Fruit fly (Drosophila melanogaster) whole organism, wandering third instar larva: Measurements from ENCODE around the gene CG31278.

Experiments
- Abd-B ChIP-seq: fragments of >200 bp; optimal IDR thresholded peaks from 2 replicates; lab custom pipeline; 2017; ENCODE audit warnings: missing biosample characterization, missing genetic modification characterization
- CG32264 ChIP-seq: fragments of 200-800 bp; sonication (Bioruptor generic); optimal IDR thresholded peaks from 2 replicates; lab custom pipeline; 2016; ENCODE audit warnings: missing biosample characterization, missing genetic modification characterization
- CG9705 ChIP-seq: fragments of 200-800 bp; sonication (Bioruptor generic); optimal IDR thresholded peaks from 2 replicates; lab custom pipeline; 2018; ENCODE audit warnings: missing biosample characterization, mild to moderate bottlenecking, missing genetic modification characterization
- Dfd ChIP-seq: fragments of >200 bp; optimal IDR thresholded peaks from 2 replicates; lab custom pipeline; 2017; ENCODE audit warnings: missing biosample characterization, missing genetic modification characterization
- GATAd ChIP-seq: sonication (Bioruptor generic); optimal IDR thresholded peaks from 2 replicates; lab custom pipeline; 2016; ENCODE audit warnings: missing biosample characterization, missing genetic modification characterization
- HLH106 ChIP-seq: fragments of 200-800 bp; optimal IDR thresholded peaks from 3 replicates; lab custom pipeline; 2019; ENCODE audit warnings: missing biosample characterization, mild to moderate bottlenecking, missing genetic modification characterization, moderate library complexity
- Hnf4 ChIP-seq: fragments of 200-800 bp; sonication (Bioruptor generic); optimal IDR thresholded peaks from 2 replicates; lab custom pipeline; 2016; ENCODE audit warnings: missing biosample characterization, mild to moderate bottlenecking, missing genetic modification characterization
- Hr83 ChIP-seq: fragments of 200-300 bp; sonication (Bioruptor generic); optimal IDR thresholded peaks from 2 replicates; lab custom pipeline; 2016; ENCODE audit warnings: missing biosample characterization, mild to moderate bottlenecking, missing genetic modification characterization, moderate library complexity; ENCODE audit not compliant: poor library complexity, severe bottlenecking
- Jra ChIP-seq: sonication (Bioruptor generic); optimal IDR thresholded peaks from 2 replicates; lab custom pipeline; 2016; ENCODE audit warnings: missing biosample characterization, missing genetic modification characterization
- Mio ChIP-seq: sonication (Bioruptor generic); optimal IDR thresholded peaks from 2 replicates; lab custom pipeline; 2016; ENCODE audit warnings: missing biosample characterization, missing genetic modification characterization
- Myc ChIP-seq: fragments of >200 bp; optimal IDR thresholded peaks from 2 replicates; lab custom pipeline; 2017
- N ChIP-seq: fragments of >200 bp; optimal IDR thresholded peaks from 2 replicates; lab custom pipeline; 2018; ENCODE audit warnings: missing biosample characterization, missing external identifiers, missing genetic modification characterization
- OdsH ChIP-seq: fragments of 200-800 bp; sonication (Bioruptor generic); optimal IDR thresholded peaks from 2 replicates; lab custom pipeline; 2016; ENCODE audit warnings: missing biosample characterization, mild to moderate bottlenecking, missing genetic modification characterization
- Rel ChIP-seq, 2 experiments: fragments of 200-800 bp; sonication (Bioruptor generic) in 1 of 2; optimal IDR thresholded peaks; 2 replicates in 1 of 2; 3 replicates in 1 of 2; lab custom pipeline; 2016 to 2019; ENCODE audit warnings: mild to moderate bottlenecking in 2 of 2, missing biosample characterization in 2 of 2, missing genetic modification characterization in 2 of 2, moderate library complexity in 1 of 2
- Sp1 ChIP-seq: fragments of 200-800 bp; sonication (Bioruptor generic); optimal IDR thresholded peaks from 3 replicates; lab custom pipeline; 2019; ENCODE audit warnings: missing biosample characterization, mild to moderate bottlenecking, missing genetic modification characterization, moderate library complexity
- Vsx2 ChIP-seq: fragments of 200-300, 225-300 bp; sonication (Bioruptor generic); optimal IDR thresholded peaks from 2 replicates; lab custom pipeline; 2018; ENCODE audit warnings: missing biosample characterization, missing genetic modification characterization; ENCODE audit not compliant: partially characterized antibody
- br ChIP-seq: fragments of 200-800 bp; sonication (Bioruptor generic); optimal IDR thresholded peaks from 2 replicates; lab custom pipeline; 2016; ENCODE audit warnings: missing biosample characterization, missing genetic modification characterization
- dl ChIP-seq, 2 experiments: fragments of 175-275, 200-275 bp in 1 of 2; fragments of 200-275 bp in 1 of 2; sonication (Bioruptor generic); optimal IDR thresholded peaks; lab custom pipeline; 2018; ENCODE audit warnings: mild to moderate bottlenecking in 2 of 2, missing biosample characterization in 2 of 2, missing genetic modification characterization in 2 of 2, moderate library complexity in 2 of 2; ENCODE audit not compliant: partially characterized antibody in 2 of 2, insufficient read depth in 1 of 2
- dmrt93B ChIP-seq: fragments of 200-800 bp; sonication (Bioruptor generic); optimal IDR thresholded peaks from 2 replicates; lab custom pipeline; 2018; ENCODE audit warnings: missing biosample characterization, mild to moderate bottlenecking, missing genetic modification characterization
- ey ChIP-seq: fragments of 200-800 bp; sonication (Bioruptor generic); optimal IDR thresholded peaks from 2 replicates; lab custom pipeline; 2016; ENCODE audit warnings: missing biosample characterization, missing genetic modification characterization
- foxo ChIP-seq, 2 experiments: fragments of 200-800 bp; sonication (Bioruptor generic); optimal IDR thresholded peaks; 2 replicates in 1 of 2; 3 replicates in 1 of 2; lab custom pipeline; 2016 to 2017; ENCODE audit warnings: missing biosample characterization in 2 of 2, missing genetic modification characterization in 2 of 2
- h ChIP-seq: fragments of 200-800 bp; sonication (Bioruptor generic); optimal IDR thresholded peaks from 3 replicates; lab custom pipeline; 2016; ENCODE audit warnings: missing biosample characterization, mild to moderate bottlenecking, missing genetic modification characterization
- lola ChIP-seq: fragments of >200 bp; optimal IDR thresholded peaks from 2 replicates; lab custom pipeline; 2017; ENCODE audit warnings: missing biosample characterization, missing genetic modification characterization
- pan ChIP-seq: fragments of >200 bp; optimal IDR thresholded peaks from 2 replicates; lab custom pipeline; 2017
- psq ChIP-seq: fragments of 200-800 bp; sonication (Bioruptor generic); optimal IDR thresholded peaks from 3 replicates; lab custom pipeline; 2017; ENCODE audit warnings: missing biosample characterization, mild to moderate bottlenecking, missing genetic modification characterization, moderate library complexity
- rgr ChIP-seq: fragments of 200-800 bp; sonication (Bioruptor generic); optimal IDR thresholded peaks from 3 replicates; lab custom pipeline; 2016; ENCODE audit warnings: missing biosample characterization, mild to moderate bottlenecking, missing genetic modification characterization
- sage ChIP-seq: fragments of 200-800 bp; sonication (Bioruptor generic); optimal IDR thresholded peaks from 2 replicates; lab custom pipeline; 2016; ENCODE audit warnings: missing biosample characterization, mild to moderate bottlenecking, missing genetic modification characterization
- sv ChIP-seq: fragments of 200-800 bp; sonication (Bioruptor generic); optimal IDR thresholded peaks from 3 replicates; lab custom pipeline; 2016; ENCODE audit warnings: missing biosample characterization, missing genetic modification characterization
- usp ChIP-seq: fragments of >200 bp; optimal IDR thresholded peaks from 2 replicates; lab custom pipeline; 2017; ENCODE audit warnings: missing biosample characterization, missing genetic modification characterization
- woc ChIP-seq: sonication (Bioruptor generic); optimal IDR thresholded peaks from 2 replicates; lab custom pipeline; 2016; ENCODE audit warnings: missing biosample characterization, mild to moderate bottlenecking, missing genetic modification characterization

CG31278 gene

DNA sequence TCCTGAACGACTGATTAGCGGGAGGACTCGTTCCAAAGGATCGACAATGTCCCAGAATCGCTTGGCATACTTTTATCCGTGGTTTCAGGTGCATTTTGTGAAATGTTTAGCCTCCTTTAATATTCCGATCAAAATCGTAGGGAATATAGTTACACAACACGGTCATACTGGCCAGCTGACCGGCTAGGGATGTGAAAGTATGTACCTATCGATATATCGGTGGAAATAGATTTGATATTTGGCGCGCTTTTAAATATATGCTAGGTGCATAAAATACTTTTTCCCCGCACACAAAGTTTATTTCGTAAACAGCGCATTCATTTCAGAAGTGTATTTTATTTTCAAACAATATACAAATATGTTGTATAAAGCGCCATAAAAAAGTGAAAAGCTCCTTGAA, at the start of gene CG31278:
Gene CG31278 (minus strand): TSS at position 172 of the 400 bp plus-strand sequence.
- no peak for TF ChIP-seq Sp1 (GFP tag; lab: Kevin White, UChicago)
- no peak for TF ChIP-seq N (GFP tag; lab: Kevin White, UChicago)
- no peak for TF ChIP-seq Abd-B (GFP tag; lab: Kevin White, UChicago)
- TF ChIP-seq sage (GFP tag; lab: Kevin White, UChicago): no peak
- no peak for TF ChIP-seq Jra (GFP tag; lab: Kevin White, UChicago)
- TF ChIP-seq Myc (lab: Kevin White, UChicago): no peak
- TF ChIP-seq CG9705 (GFP tag; lab: Kevin White, UChicago): no peak
- no peak for TF ChIP-seq h (GFP tag; lab: Kevin White, UChicago)
- no peak for TF ChIP-seq pan (lab: Kevin White, UChicago)
- no peak for TF ChIP-seq Hnf4
- no peak for TF ChIP-seq Rel (GFP tag; optimal IDR thresholded peaks at IDR 0.05; lab: Kevin White, UChicago)
- TF ChIP-seq Rel (tag; optimal IDR thresholded peaks at IDR 0.05; lab: Kevin White, UChicago): no peak
- no peak for TF ChIP-seq OdsH
- no peak for TF ChIP-seq Hr83 (GFP tag; lab: Kevin White, UChicago)
- TF ChIP-seq dl (GFP tag; optimal IDR thresholded peaks at IDR 0.05; lab: Kevin White, UChicago; ENCODE audit: insufficient read depth in 1 of 2, partially characterized antibody in 2 of 2): no peak
- TF ChIP-seq Mio: no peak
- no peak for TF ChIP-seq ey (GFP tag; lab: Kevin White, UChicago)
- TF ChIP-seq Vsx2 (GFP tag; lab: Kevin White, UChicago): no peak
- TF ChIP-seq GATAd (GFP tag; lab: Kevin White, UChicago): no peak
- TF ChIP-seq usp (GFP tag; lab: Kevin White, UChicago): no peak
- no peak for TF ChIP-seq lola (GFP tag; lab: Kevin White, UChicago)

DNA sequence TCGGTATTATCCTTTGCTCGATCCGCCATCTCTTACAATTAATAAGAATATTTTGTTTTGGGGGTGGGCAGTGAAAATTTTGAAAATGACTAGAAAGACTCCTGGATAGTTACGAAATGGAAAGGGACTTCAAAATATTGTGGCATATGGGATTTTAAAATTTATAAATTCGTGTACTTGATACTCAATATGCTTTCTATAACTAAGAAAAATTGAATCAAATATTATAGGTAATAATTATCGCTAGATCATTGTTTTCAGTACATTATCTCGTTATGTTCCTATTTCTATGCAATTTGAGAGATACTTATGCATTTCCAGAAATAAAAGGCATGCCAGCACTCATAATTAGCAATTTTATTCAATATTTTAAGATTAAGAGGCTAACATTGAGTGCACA, 47.4 kb upstream of the CG31278 start, which contains the start of gene CG14691:
Gene CG14691 (minus strand): TSS at position 101 of the 400 bp plus-strand sequence.
- TF ChIP-seq woc (GFP tag; lab: Kevin White, UChicago): no peak

DNA sequence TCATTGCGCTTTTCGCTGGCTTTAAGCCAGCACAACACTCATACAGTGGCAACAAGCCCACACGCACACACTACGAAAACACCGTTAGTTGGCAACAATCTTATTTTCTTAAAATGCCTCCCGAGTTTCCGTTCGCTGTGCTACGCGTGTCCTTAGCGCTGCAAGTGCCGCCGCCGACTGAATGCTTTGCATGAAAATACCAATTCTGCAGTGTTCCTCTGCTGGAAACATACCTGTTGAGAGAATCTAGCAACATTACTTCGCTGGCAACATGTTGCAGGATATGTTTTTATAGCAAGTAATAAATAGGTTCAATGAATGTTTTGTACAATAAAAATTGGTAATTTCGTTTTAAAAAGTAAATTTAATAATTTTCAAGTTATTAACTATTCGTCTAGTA, 42.9 kb upstream of the CG31278 start, which contains the start of gene TkR86C:
Gene TkR86C (minus strand): TSS at position 168 of the 400 bp plus-strand sequence.
- TF ChIP-seq dmrt93B: no peak
- TF ChIP-seq CG32264 (GFP tag; lab: Kevin White, UChicago): no peak
- TF ChIP-seq GATAd (GFP tag; lab: Kevin White, UChicago): no peak
- no peak for TF ChIP-seq Vsx2 (GFP tag; lab: Kevin White, UChicago)
- TF ChIP-seq woc (GFP tag; lab: Kevin White, UChicago): no peak
- no peak for TF ChIP-seq HLH106 (tag; lab: Kevin White, UChicago)

DNA sequence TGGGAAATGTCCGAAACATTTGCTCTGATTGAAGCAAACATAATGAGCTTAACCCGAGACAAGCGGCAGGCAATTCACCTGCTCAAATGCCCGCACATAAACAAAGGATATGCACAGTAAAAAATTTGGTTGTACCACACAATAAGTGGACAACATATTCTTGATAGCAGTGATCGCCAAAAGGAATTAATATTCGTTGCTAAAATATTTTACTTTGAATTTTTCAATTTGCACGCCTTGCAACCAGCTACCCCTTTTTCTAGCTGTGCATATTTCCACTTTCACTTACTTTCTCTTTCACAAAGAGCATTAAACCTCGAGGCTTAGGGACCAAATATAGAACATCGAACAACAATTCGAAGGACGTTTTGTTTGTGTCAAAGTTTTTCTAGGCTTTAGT, 39.5 kb upstream of the CG31278 start:
- TF ChIP-seq CG32264 (GFP tag; lab: Kevin White, UChicago) (no peak), OdsH (no peak), Dfd (GFP tag; lab: Kevin White, UChicago) (no peak), foxo (GFP tag; optimal IDR thresholded peaks at IDR 0.05; lab: Kevin White, UChicago) (no peak), GATAd (GFP tag; lab: Kevin White, UChicago) (no peak), sv (GFP tag; lab: Kevin White, UChicago) (no peak), rgr (GFP tag; lab: Kevin White, UChicago) (no peak), Hnf4 (no peak)
- TF ChIP-seq, all 38 proteins: peak for 0

DNA sequence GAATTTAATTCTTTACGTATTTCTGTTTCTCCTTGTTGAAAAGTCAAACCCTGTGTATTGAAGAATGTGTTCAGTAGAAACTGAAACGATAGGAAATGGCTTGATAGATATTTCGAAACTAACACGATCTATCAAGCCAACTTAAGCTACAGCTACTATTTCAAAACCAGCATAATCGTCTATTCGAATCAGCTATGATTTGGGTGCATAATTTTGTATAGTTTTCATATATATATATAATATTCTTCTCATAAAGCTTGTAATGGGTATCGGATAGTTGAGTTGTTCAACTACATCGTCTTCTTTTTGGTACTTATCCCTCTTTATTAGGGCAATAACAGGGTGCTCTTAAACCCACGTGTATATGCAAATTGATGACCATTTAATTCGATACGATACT, 27.7 kb upstream of the CG31278 start, which contains the start of gene tomboy20:
Gene tomboy20 (minus strand): TSS at position 101 of the 400 bp plus-strand sequence.
- TF ChIP-seq GATAd (GFP tag; lab: Kevin White, UChicago): no peak
- no peak for TF ChIP-seq Mio
- TF ChIP-seq CG9705 (GFP tag; lab: Kevin White, UChicago): no peak
- TF ChIP-seq HLH106 (tag; lab: Kevin White, UChicago): no peak
- TF ChIP-seq woc (GFP tag; lab: Kevin White, UChicago): no peak
- TF ChIP-seq pan (lab: Kevin White, UChicago): no peak
- TF ChIP-seq foxo (GFP tag; optimal IDR thresholded peaks at IDR 0.05; lab: Kevin White, UChicago): no peak
- no peak for TF ChIP-seq OdsH
- TF ChIP-seq sv (GFP tag; lab: Kevin White, UChicago): no peak
- TF ChIP-seq psq (GFP tag; lab: Kevin White, UChicago): no peak
- no peak for TF ChIP-seq br (GFP tag; lab: Kevin White, UChicago)
- no peak for TF ChIP-seq lola (GFP tag; lab: Kevin White, UChicago)
- TF ChIP-seq usp (GFP tag; lab: Kevin White, UChicago): no peak
- TF ChIP-seq h (GFP tag; lab: Kevin White, UChicago): no peak
- no peak for TF ChIP-seq ey (GFP tag; lab: Kevin White, UChicago)
